Worm (Caenorhabditis elegans) whole organism, early embryonic: ENCODE data around the gene nhr-34.

Experiments used
- ama-1 ChIP-seq: fragments of 150-350 bp; optimal IDR thresholded peaks from 2 replicates; lab custom pipeline; 2014
- hnd-1 ChIP-seq: sonication (generic microtip); optimal IDR thresholded peaks from 2 replicates; lab custom pipeline; 2016; ENCODE audit warnings: missing genetic modification characterization, missing compliant biosample characterization

ce11 chrIV:9712782-9713181 lies 37.3 kb upstream of the nhr-34 start, which contains the start of gene K01H12.4:
- TF ChIP-seq ama-1 (lab: Kevin White, UChicago): no peak
- no peak for TF ChIP-seq hnd-1 (tag; lab: Kevin White, UChicago)
